Fruit fly (Drosophila melanogaster) Kc167 (cell line): Measurements from ENCODE around the gene Asator.

Experiments
- Myc ChIP-seq: fragments of >200 bp; optimal IDR thresholded peaks from 2 replicates; lab custom pipeline; 2017; ENCODE audit warnings: missing external identifiers
- Sin3A ChIP-seq: fragments of >200 bp; optimal IDR thresholded peaks from 2 replicates; lab custom pipeline; 2018; ENCODE audit warnings: missing external identifiers
- h ChIP-seq: fragments of >200 bp; optimal IDR thresholded peaks from 3 replicates; lab custom pipeline; 2018; ENCODE audit warnings: missing external identifiers
- insv ChIP-seq: fragments of >200 bp; optimal IDR thresholded peaks from 3 replicates; lab custom pipeline; 2018; ENCODE audit warnings: missing external identifiers
- psq ChIP-seq: fragments of >200 bp; optimal IDR thresholded peaks from 2 replicates; lab custom pipeline; 2017; ENCODE audit warnings: missing external identifiers
- ttk ChIP-seq: sonication (Bioruptor generic); optimal IDR thresholded peaks from 2 replicates; lab custom pipeline; 2017; ENCODE audit warnings: missing external identifiers

DNA sequence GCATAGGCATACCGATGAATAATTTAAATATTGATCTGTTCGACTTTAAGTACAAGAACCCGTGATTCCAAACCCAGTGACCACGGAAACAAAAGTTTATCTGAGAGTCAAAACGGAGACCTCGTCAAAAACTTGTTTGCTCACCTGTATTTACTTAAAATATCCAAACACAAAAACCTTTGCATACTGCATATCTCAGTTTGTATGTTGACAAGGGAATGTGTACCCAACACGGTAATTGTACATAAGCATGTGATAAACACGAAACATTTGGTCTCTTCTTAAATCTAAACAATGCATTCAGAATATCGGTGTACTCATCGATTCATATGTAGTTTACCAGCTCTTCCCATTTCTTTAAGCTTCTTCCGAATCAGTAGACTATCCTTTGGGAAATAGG is 8.9 kb upstream of the Asator start:
- TF ChIP-seq insv (no peak), ttk (lab: Kevin White, UChicago) (no peak), psq (lab: Kevin White, UChicago) (no peak), Sin3A (lab: Kevin White, UChicago) (no peak), h (lab: Kevin White, UChicago) (no peak), Myc (lab: Kevin White, UChicago) (no peak)
